Fruit fly (Drosophila melanogaster) whole organism, embryonic: Measurements from ENCODE around the gene CG18581.
A peak's percentile ranks its signal among the peaks of the same experiment; 100 is the strongest.

ENCODE experiments used
- Bteb2 ChIP-seq: fragments of 200-800 bp; sonication (Bioruptor generic); optimal IDR thresholded peaks from 2 replicates; lab custom pipeline; 2016; ENCODE audit warnings: missing biosample characterization, missing genetic modification characterization
- CG11085 ChIP-seq: fragments of 200-800 bp; sonication (Bioruptor generic); IDR thresholded peaks from 2 replicates; pipeline ENCODE4 v1.3.6; 2022; ENCODE audit warnings: missing biosample characterization, missing genetic modification characterization
- CG11504 ChIP-seq: fragments of 200-800 bp; sonication (Bioruptor generic); optimal IDR thresholded peaks from 3 replicates; lab custom pipeline; 2019; ENCODE audit warnings: missing biosample characterization, mild to moderate bottlenecking, missing genetic modification characterization, moderate library complexity
- CG12104 ChIP-seq: fragments of 200-800 bp; sonication (Bioruptor generic); optimal IDR thresholded peaks from 3 replicates; lab custom pipeline; 2016; ENCODE audit warnings: missing biosample characterization, missing genetic modification characterization
- CG13624 ChIP-seq: fragments of 200-800 bp; sonication (Bioruptor generic); optimal IDR thresholded peaks from 2 replicates; lab custom pipeline; 2016; ENCODE audit warnings: missing biosample characterization, missing genetic modification characterization
- CG1529 ChIP-seq: fragments of 200-800 bp; sonication (Bioruptor generic); optimal IDR thresholded peaks from 3 replicates; lab custom pipeline; 2018; ENCODE audit warnings: missing biosample characterization, missing genetic modification characterization
- CG1602 ChIP-seq: fragments of 200-800 bp; sonication (Bioruptor generic); optimal IDR thresholded peaks from 3 replicates; lab custom pipeline; 2016; ENCODE audit warnings: missing biosample characterization, missing genetic modification characterization
- CG2199 ChIP-seq: fragments of 200-800 bp; sonication (Bioruptor generic); IDR thresholded peaks from 3 replicates; pipeline ENCODE4 v1.3.6; 2022; ENCODE audit warnings: missing biosample characterization, missing genetic modification characterization
- CG2712 ChIP-seq: fragments of 200-800 bp; optimal IDR thresholded peaks from 3 replicates; lab custom pipeline; 2019; ENCODE audit warnings: missing biosample characterization, mild to moderate bottlenecking, missing genetic modification characterization, moderate library complexity
- CG31365 ChIP-seq: fragments of 200-800 bp; sonication (Bioruptor generic); optimal IDR thresholded peaks from 2 replicates; lab custom pipeline; 2018; ENCODE audit warnings: missing biosample characterization, mild to moderate bottlenecking, missing genetic modification characterization
- CG3163 ChIP-seq: fragments of 200-800 bp; sonication (Bioruptor generic); optimal IDR thresholded peaks from 3 replicates; lab custom pipeline; 2016; ENCODE audit warnings: missing biosample characterization, missing genetic modification characterization
- CG3847 ChIP-seq: fragments of 200-800 bp; sonication (Bioruptor generic); IDR thresholded peaks from 2 replicates; pipeline ENCODE4 v1.3.6; 2022; ENCODE audit warnings: missing biosample characterization, missing genetic modification characterization
- CG4707 ChIP-seq: fragments of 200-800 bp; sonication (Bioruptor generic); optimal IDR thresholded peaks from 2 replicates; lab custom pipeline; 2018; ENCODE audit warnings: missing biosample characterization, mild to moderate bottlenecking, missing genetic modification characterization, moderate library complexity
- CG6272 ChIP-seq: fragments of 200-800 bp; sonication (Bioruptor generic); IDR thresholded peaks from 2 replicates; pipeline ENCODE4 v1.3.6; 2022; ENCODE audit warnings: missing biosample characterization, missing genetic modification characterization
- CG6765 ChIP-seq: fragments of 200-800 bp; sonication (Bioruptor generic); optimal IDR thresholded peaks from 3 replicates; lab custom pipeline; 2017; ENCODE audit warnings: missing biosample characterization, mild to moderate bottlenecking, missing genetic modification characterization
- CG7839 ChIP-seq: fragments of 200-800 bp; sonication (Bioruptor generic); optimal IDR thresholded peaks from 3 replicates; lab custom pipeline; 2018; ENCODE audit warnings: missing biosample characterization, mild to moderate bottlenecking, missing genetic modification characterization, moderate library complexity
- CG8388 ChIP-seq: fragments of 200-800 bp; sonication (Bioruptor generic); optimal IDR thresholded peaks from 2 replicates; lab custom pipeline; 2019; ENCODE audit warnings: missing biosample characterization, mild to moderate bottlenecking, missing genetic modification characterization, moderate library complexity
- CG9437 ChIP-seq: fragments of 200-800 bp; sonication (Bioruptor generic); optimal IDR thresholded peaks from 2 replicates; lab custom pipeline; 2018; ENCODE audit warnings: missing biosample characterization, mild to moderate bottlenecking, missing genetic modification characterization
- CG9727 ChIP-seq: fragments of 200-800 bp; sonication (Bioruptor generic); optimal IDR thresholded peaks from 3 replicates; lab custom pipeline; 2017; ENCODE audit warnings: missing biosample characterization, mild to moderate bottlenecking, missing genetic modification characterization
- Drgx ChIP-seq: fragments of 200-800 bp; sonication (Bioruptor generic); IDR thresholded peaks from 2 replicates; pipeline ENCODE4 v1.3.6; 2022; ENCODE audit warnings: missing biosample characterization, missing genetic modification characterization
- ERR ChIP-seq: fragments of 200-800 bp; sonication (Bioruptor generic); optimal IDR thresholded peaks from 2 replicates; lab custom pipeline; 2016; ENCODE audit warnings: missing biosample characterization, missing genetic modification characterization
- Ets65A ChIP-seq: fragments of 200-800 bp; sonication (Bioruptor generic); peaks from one replicate; lab custom pipeline; 2016; ENCODE audit warnings: missing biosample characterization, missing genetic modification characterization
- HLHmδ ChIP-seq: fragments of 200-800 bp; sonication (Bioruptor generic); optimal IDR thresholded peaks from 2 replicates; lab custom pipeline; 2018; ENCODE audit warnings: missing biosample characterization, mild to moderate bottlenecking, missing genetic modification characterization, moderate library complexity
- Meics ChIP-seq: fragments of 200-800 bp; sonication (Bioruptor generic); optimal IDR thresholded peaks from 2 replicates; lab custom pipeline; 2017; ENCODE audit warnings: missing biosample characterization, mild to moderate bottlenecking, missing genetic modification characterization
- NC2β ChIP-seq: fragments of 200-800 bp; sonication (Bioruptor generic); optimal IDR thresholded peaks from 2 replicates; lab custom pipeline; 2016; ENCODE audit warnings: missing biosample characterization, missing genetic modification characterization
- Oaz ChIP-seq: fragments of 200-800 bp; sonication (Bioruptor generic); IDR thresholded peaks from 2 replicates; pipeline ENCODE4 v1.3.6; 2022; ENCODE audit warnings: missing biosample characterization, missing genetic modification characterization
- Poxn ChIP-seq: fragments of 200-800 bp; sonication (Bioruptor generic); IDR thresholded peaks from 2 replicates; pipeline ENCODE4 v1.3.6; 2022; ENCODE audit warnings: missing biosample characterization, missing genetic modification characterization
- Ravus ChIP-seq: fragments of 200-800 bp; sonication (Bioruptor generic); IDR thresholded peaks from 2 replicates; pipeline ENCODE4 v1.3.6; 2022; ENCODE audit warnings: missing biosample characterization, missing genetic modification characterization
- ab ChIP-seq: fragments of 200-800 bp; sonication (Bioruptor generic); optimal IDR thresholded peaks from 2 replicates; lab custom pipeline; 2016; ENCODE audit warnings: missing biosample characterization, missing genetic modification characterization
- al ChIP-seq: fragments of 200-800 bp; sonication (Bioruptor generic); IDR thresholded peaks from 2 replicates; pipeline ENCODE4 v1.3.6; 2022; ENCODE audit warnings: missing biosample characterization, missing genetic modification characterization
- amos ChIP-seq: fragments of 200-800 bp; sonication (Bioruptor generic); IDR thresholded peaks from 2 replicates; pipeline ENCODE4 v1.3.6; 2022; ENCODE audit warnings: missing biosample characterization, missing genetic modification characterization; ENCODE audit not compliant: partially characterized antibody
- bigmax ChIP-seq: fragments of 200-800 bp; sonication (Bioruptor generic); optimal IDR thresholded peaks from 2 replicates; lab custom pipeline; 2018; ENCODE audit warnings: missing biosample characterization, mild to moderate bottlenecking, missing genetic modification characterization
- danr ChIP-seq: fragments of 200-800 bp; sonication (Bioruptor generic); IDR thresholded peaks from 2 replicates; pipeline ENCODE4 v1.3.6; 2022; ENCODE audit warnings: missing biosample characterization, missing genetic modification characterization
- dpn ChIP-seq, 2 experiments: fragments of 200-800 bp; sonication (Bioruptor generic); optimal IDR thresholded peaks; 3 replicates each; lab custom pipeline; 2016; ENCODE audit warnings: missing biosample characterization in 2 of 2, missing genetic modification characterization in 2 of 2
- fd102C ChIP-seq: fragments of 200-800 bp; sonication (Bioruptor generic); optimal IDR thresholded peaks from 2 replicates; lab custom pipeline; 2018; ENCODE audit warnings: missing biosample characterization, mild to moderate bottlenecking, missing genetic modification characterization, moderate library complexity
- gem ChIP-seq: fragments of 200-800 bp; sonication (Bioruptor generic); optimal IDR thresholded peaks from 2 replicates; lab custom pipeline; 2019; ENCODE audit warnings: missing biosample characterization, mild to moderate bottlenecking, missing genetic modification characterization, moderate library complexity
- grau ChIP-seq: fragments of 200-800 bp; optimal IDR thresholded peaks from 3 replicates; lab custom pipeline; 2019; ENCODE audit warnings: missing biosample characterization, mild to moderate bottlenecking, missing genetic modification characterization, moderate library complexity
- insv ChIP-seq, 2 experiments: fragments of 200-800 bp; sonication (Bioruptor generic); optimal IDR thresholded peaks; 3 replicates each; lab custom pipeline; 2016 to 2018; ENCODE audit warnings: missing biosample characterization in 2 of 2, missing genetic modification characterization in 2 of 2
- lbe ChIP-seq: fragments of 200-800 bp; sonication (Bioruptor generic); optimal IDR thresholded peaks from 2 replicates; lab custom pipeline; 2016; ENCODE audit warnings: missing biosample characterization, mild to moderate bottlenecking, missing genetic modification characterization
- oc ChIP-seq: fragments of 200-800 bp; sonication (Bioruptor generic); optimal IDR thresholded peaks from 2 replicates; lab custom pipeline; 2018; ENCODE audit warnings: missing biosample characterization, mild to moderate bottlenecking, missing genetic modification characterization, moderate library complexity
- rib ChIP-seq: fragments of 200-800 bp; sonication (Bioruptor generic); IDR thresholded peaks from 2 replicates; pipeline ENCODE4 v1.3.6; 2022; ENCODE audit warnings: missing biosample characterization, missing genetic modification characterization
- seq ChIP-seq: fragments of 200-800 bp; sonication (Bioruptor generic); IDR thresholded peaks from 2 replicates; pipeline ENCODE4 v1.3.6; 2022; ENCODE audit warnings: missing biosample characterization, missing genetic modification characterization
- so ChIP-seq: fragments of 200-800 bp; sonication (Bioruptor generic); IDR thresholded peaks from 3 replicates; pipeline ENCODE4 v1.3.6; 2022; ENCODE audit warnings: missing biosample characterization, missing genetic modification characterization
- tin ChIP-seq: fragments of 200-800 bp; sonication (Bioruptor generic); optimal IDR thresholded peaks from 3 replicates; lab custom pipeline; 2016; ENCODE audit warnings: missing biosample characterization, missing genetic modification characterization
- usp ChIP-seq: fragments of >200 bp; optimal IDR thresholded peaks from 2 replicates; lab custom pipeline; 2017; ENCODE audit warnings: missing biosample characterization, missing genetic modification characterization
- vnd ChIP-seq: fragments of 200-800 bp; sonication (Bioruptor generic); IDR thresholded peaks from 3 replicates; pipeline ENCODE4 v1.3.6; 2022; ENCODE audit warnings: missing biosample characterization, missing genetic modification characterization; ENCODE audit not compliant: partially characterized antibody
- wor ChIP-seq: fragments of 200-800 bp; sonication (Bioruptor generic); IDR thresholded peaks from 2 replicates; pipeline ENCODE4 v1.3.6; 2022; ENCODE audit warnings: missing biosample characterization, missing genetic modification characterization

CG18581 gene

dm6 chr3L:15013957-15014692 is 35.9 kb downstream of the CG18581 start, which contains the start of gene Reck (continued):
- TF ChIP-seq CG3163 (GFP tag; lab: Kevin White, UChicago) (no peak), al (GFP tag; lab: Robert Waterston, UW) (peak; percentile 74), CG13624 (GFP tag; lab: Kevin White, UChicago) (peak; percentile 51), seq (GFP tag; lab: Robert Waterston, UW) (peak; percentile 70; the same call in 1 of the 2 replicates), usp (GFP tag; lab: Kevin White, UChicago) (no peak), CG6272 (GFP tag; lab: Robert Waterston, UW) (peak; percentile 32; the same call in 1 of the 2 replicates), vnd (no peak), oc (peak; percentile 80), CG12104 (peak; percentile 87), dpn (GFP tag; optimal IDR thresholded peaks at IDR 0.05; lab: Kevin White, UChicago) (peak; percentile 33 to 82), CG9437 (GFP tag; lab: Kevin White, UChicago) (peak; percentile 62), CG11085 (peak; percentile 45; the same call in 1 of the 2 replicates), CG2199 (peak; percentile 80), Poxn (GFP tag; lab: Robert Waterston, UW) (no peak), danr (GFP tag; lab: Robert Waterston, UW) (no peak), CG4707 (GFP tag; lab: Kevin White, UChicago) (peak; percentile 56), Bteb2 (GFP tag; lab: Kevin White, UChicago) (peak; percentile 59), NC2β (GFP tag; lab: Kevin White, UChicago) (peak; percentile 45), ab (GFP tag; lab: Kevin White, UChicago) (no peak)

dm6 chr3L:15013296-15013695 is 36.7 kb downstream of the CG18581 start:
- TF ChIP-seq Meics (GFP tag; lab: Kevin White, UChicago) (no peak), Ets65A (GFP tag; lab: Kevin White, UChicago) (peak; percentile 62), CG2712 (tag; lab: Kevin White, UChicago) (peak; percentile 23), CG11504 (tag; lab: Kevin White, UChicago) (peak; percentile 20), Drgx (GFP tag; lab: Robert Waterston, UW) (peak; percentile 45; the same call in 1 of the 2 replicates), CG3847 (GFP tag; lab: Robert Waterston, UW) (no peak), CG7839 (tag; lab: Kevin White, UChicago) (peak; percentile 2), CG8388 (GFP tag; lab: Kevin White, UChicago) (no peak), grau (tag; lab: Kevin White, UChicago) (peak; percentile 73), tin (GFP tag; lab: Kevin White, UChicago) (peak; percentile 2), so (GFP tag; lab: Robert Waterston, UW) (no peak), insv (GFP tag; optimal IDR thresholded peaks at IDR 0.05; lab: Kevin White, UChicago) (no peak), gem (tag; lab: Kevin White, UChicago) (peak; percentile 28)
- TF ChIP-seq, all 482 proteins: peak for 8

dm6 chr3L:15011638-15012335 is 38.2 kb downstream of the CG18581 start:
- TF ChIP-seq ERR (no peak), wor (GFP tag; lab: Robert Waterston, UW) (peak; percentile 61), HLHmδ (GFP tag; lab: Kevin White, UChicago) (no peak), CG1602 (GFP tag; lab: Kevin White, UChicago) (peak; percentile 60), CG9727 (GFP tag; lab: Kevin White, UChicago) (peak; percentile 81), fd102C (GFP tag; lab: Kevin White, UChicago) (peak; percentile 42), Oaz (GFP tag; lab: Robert Waterston, UW) (peak; percentile 37; the same call in 1 of the 2 replicates), bigmax (GFP tag; lab: Kevin White, UChicago) (no peak), Ravus (GFP tag; lab: Robert Waterston, UW) (peak; percentile 23; the same call in 1 of the 2 replicates), CG1529 (GFP tag; lab: Kevin White, UChicago) (peak; percentile 53), amos (GFP tag; lab: Robert Waterston, UW) (no peak), rib (GFP tag; lab: Robert Waterston, UW) (no peak), CG6765 (GFP tag; lab: Kevin White, UChicago) (peak; percentile 9), lbe (GFP tag; lab: Kevin White, UChicago) (no peak), CG31365 (no peak)
